In genomic region chrII:9879815-9880214, ce11 we compare ENCODE assay signal across 4 worm cellular contexts.
A peak's percentile ranks its signal among the peaks of the same experiment; 100 is the strongest.
TF ChIP-seq lines count a peak whose summit lies in the region.

No protein-coding gene starts in this region.

TF ChIP-seq in whole organism, L1 larva, 84 proteins besides CTCF, POLR2A, EP300 and RAD21:
- TF ChIP-seq xbp-1 (tag; optimal IDR thresholded peaks at IDR 0.05; lab: Kevin White, UChicago) (no peak), nhr-12 (tag; optimal IDR thresholded peaks at IDR 0.05; lab: Kevin White, UChicago) (no peak), blmp-1 (tag; optimal IDR thresholded peaks at IDR 0.05; lab: Kevin White, UChicago) (peak; percentile 97), dsc-1 (tag; optimal IDR thresholded peaks at IDR 0.05; lab: Kevin White, UChicago) (no peak)

TF ChIP-seq in whole organism, L3 larva, 47 proteins besides CTCF, POLR2A, EP300 and RAD21:
- TF ChIP-seq lin-39 (tag; optimal IDR thresholded peaks at IDR 0.05; lab: Kevin White, UChicago) (no peak), nhr-23 (tag; optimal IDR thresholded peaks at IDR 0.05; lab: Kevin White, UChicago) (peak; percentile 32)

TF ChIP-seq in whole organism, L4 larva, 104 proteins besides CTCF, POLR2A, EP300 and RAD21:
- TF ChIP-seq aha-1 (tag; lab: Kevin White, UChicago) = peak; percentile 73
- TF ChIP-seq duxl-1 (tag; optimal IDR thresholded peaks at IDR 0.05; lab: Kevin White, UChicago; ENCODE audit: poor library complexity) = no peak
- TF ChIP-seq unc-62 (GFP tag; optimal IDR thresholded peaks at IDR 0.05 in 1 of 2; lab: Kevin White, UChicago) = peak in 1 of 2 experiments; percentile 8
- TF ChIP-seq unc-62 (tag; optimal IDR thresholded peaks at IDR 0.05; lab: Kevin White, UChicago) = no peak
- TF ChIP-seq unc-39 (tag; optimal IDR thresholded peaks at IDR 0.05; lab: Kevin White, UChicago) = no peak
TF ChIP-seq in whole organism, L4 larva: peak in this region for 2.

TF ChIP-seq in whole organism, mixed stage, embryonic, 35 proteins besides CTCF, POLR2A, EP300 and RAD21:
- TF ChIP-seq ceh-43 (GFP tag; optimal IDR thresholded peaks at IDR 0.05; lab: Kevin White, UChicago) (no peak), blmp-1 (tag; optimal IDR thresholded peaks at IDR 0.05; lab: Kevin White, UChicago) (peak; percentile 35)

Comparison
In these comparisons a context has a peak if more than half of its experiments do, and no peak if none do; other contexts are left out.
1. Of the 29 proteins assayed by ChIP-seq in both whole organism, L4 larva and whole organism, L1 larva: peak only in whole organism, L4 larva: aha-1; only in whole organism, L1 larva: none; in both: none; in neither: 27; mixed calls (peak in some experiments, not most) for 1.